Fruit fly (Drosophila melanogaster) whole organism, wandering third instar larva: ENCODE results near the gene CG32069.

Source experiments
- Abd-B ChIP-seq: fragments of >200 bp; optimal IDR thresholded peaks from 2 replicates; lab custom pipeline; 2017; ENCODE audit warnings: missing biosample characterization, missing genetic modification characterization
- CG32264 ChIP-seq: fragments of 200-800 bp; sonication (Bioruptor generic); optimal IDR thresholded peaks from 2 replicates; lab custom pipeline; 2016; ENCODE audit warnings: missing biosample characterization, missing genetic modification characterization
- CG9705 ChIP-seq: fragments of 200-800 bp; sonication (Bioruptor generic); optimal IDR thresholded peaks from 2 replicates; lab custom pipeline; 2018; ENCODE audit warnings: missing biosample characterization, mild to moderate bottlenecking, missing genetic modification characterization
- CrebA ChIP-seq: fragments of 200-800 bp; sonication (Bioruptor generic); optimal IDR thresholded peaks from 2 replicates; lab custom pipeline; 2016; ENCODE audit warnings: missing biosample characterization, mild to moderate bottlenecking, missing genetic modification characterization, borderline replicate concordance
- Dfd ChIP-seq: fragments of >200 bp; optimal IDR thresholded peaks from 2 replicates; lab custom pipeline; 2017; ENCODE audit warnings: missing biosample characterization, missing genetic modification characterization
- Dif ChIP-seq: fragments of 200-275, 200-300 bp; sonication (Bioruptor generic); optimal IDR thresholded peaks from 2 replicates; lab custom pipeline; 2018; ENCODE audit warnings: missing biosample characterization, missing genetic modification characterization; ENCODE audit not compliant: partially characterized antibody
- GATAd ChIP-seq: sonication (Bioruptor generic); optimal IDR thresholded peaks from 2 replicates; lab custom pipeline; 2016; ENCODE audit warnings: missing biosample characterization, missing genetic modification characterization
- HLH106 ChIP-seq: fragments of 200-800 bp; optimal IDR thresholded peaks from 3 replicates; lab custom pipeline; 2019; ENCODE audit warnings: missing biosample characterization, mild to moderate bottlenecking, missing genetic modification characterization, moderate library complexity
- Hnf4 ChIP-seq: fragments of 200-800 bp; sonication (Bioruptor generic); optimal IDR thresholded peaks from 2 replicates; lab custom pipeline; 2016; ENCODE audit warnings: missing biosample characterization, mild to moderate bottlenecking, missing genetic modification characterization
- Hr78 ChIP-seq: fragments of >200 bp; optimal IDR thresholded peaks from 2 replicates; lab custom pipeline; 2017; ENCODE audit warnings: missing biosample characterization, missing genetic modification characterization
- Hr83 ChIP-seq: fragments of 200-300 bp; sonication (Bioruptor generic); optimal IDR thresholded peaks from 2 replicates; lab custom pipeline; 2016; ENCODE audit warnings: missing biosample characterization, mild to moderate bottlenecking, missing genetic modification characterization, moderate library complexity; ENCODE audit not compliant: poor library complexity, severe bottlenecking
- Jra ChIP-seq: sonication (Bioruptor generic); optimal IDR thresholded peaks from 2 replicates; lab custom pipeline; 2016; ENCODE audit warnings: missing biosample characterization, missing genetic modification characterization
- Mio ChIP-seq: sonication (Bioruptor generic); optimal IDR thresholded peaks from 2 replicates; lab custom pipeline; 2016; ENCODE audit warnings: missing biosample characterization, missing genetic modification characterization
- Myc ChIP-seq: fragments of >200 bp; optimal IDR thresholded peaks from 2 replicates; lab custom pipeline; 2017
- N ChIP-seq: fragments of >200 bp; optimal IDR thresholded peaks from 2 replicates; lab custom pipeline; 2018; ENCODE audit warnings: missing biosample characterization, missing external identifiers, missing genetic modification characterization
- OdsH ChIP-seq: fragments of 200-800 bp; sonication (Bioruptor generic); optimal IDR thresholded peaks from 2 replicates; lab custom pipeline; 2016; ENCODE audit warnings: missing biosample characterization, mild to moderate bottlenecking, missing genetic modification characterization
- Rel ChIP-seq, 2 experiments: fragments of 200-800 bp; sonication (Bioruptor generic) in 1 of 2; optimal IDR thresholded peaks; 2 replicates in 1 of 2; 3 replicates in 1 of 2; lab custom pipeline; 2016 to 2019; ENCODE audit warnings: mild to moderate bottlenecking in 2 of 2, missing biosample characterization in 2 of 2, missing genetic modification characterization in 2 of 2, moderate library complexity in 1 of 2
- Sp1 ChIP-seq: fragments of 200-800 bp; sonication (Bioruptor generic); optimal IDR thresholded peaks from 3 replicates; lab custom pipeline; 2019; ENCODE audit warnings: missing biosample characterization, mild to moderate bottlenecking, missing genetic modification characterization, moderate library complexity
- Vsx2 ChIP-seq: fragments of 200-300, 225-300 bp; sonication (Bioruptor generic); optimal IDR thresholded peaks from 2 replicates; lab custom pipeline; 2018; ENCODE audit warnings: missing biosample characterization, missing genetic modification characterization; ENCODE audit not compliant: partially characterized antibody
- br ChIP-seq: fragments of 200-800 bp; sonication (Bioruptor generic); optimal IDR thresholded peaks from 2 replicates; lab custom pipeline; 2016; ENCODE audit warnings: missing biosample characterization, missing genetic modification characterization
- brk ChIP-seq: fragments of 200-800 bp; sonication (Bioruptor generic); optimal IDR thresholded peaks from 2 replicates; lab custom pipeline; 2016; ENCODE audit warnings: missing biosample characterization, mild to moderate bottlenecking, missing genetic modification characterization
- dl ChIP-seq, 2 experiments: fragments of 175-275, 200-275 bp in 1 of 2; fragments of 200-275 bp in 1 of 2; sonication (Bioruptor generic); optimal IDR thresholded peaks; lab custom pipeline; 2018; ENCODE audit warnings: mild to moderate bottlenecking in 2 of 2, missing biosample characterization in 2 of 2, missing genetic modification characterization in 2 of 2, moderate library complexity in 2 of 2; ENCODE audit not compliant: partially characterized antibody in 2 of 2, insufficient read depth in 1 of 2
- dmrt93B ChIP-seq: fragments of 200-800 bp; sonication (Bioruptor generic); optimal IDR thresholded peaks from 2 replicates; lab custom pipeline; 2018; ENCODE audit warnings: missing biosample characterization, mild to moderate bottlenecking, missing genetic modification characterization
- dsf ChIP-seq: sonication (Bioruptor generic); optimal IDR thresholded peaks from 2 replicates; lab custom pipeline; 2016; ENCODE audit warnings: missing biosample characterization, missing genetic modification characterization, borderline replicate concordance
- ey ChIP-seq: fragments of 200-800 bp; sonication (Bioruptor generic); optimal IDR thresholded peaks from 2 replicates; lab custom pipeline; 2016; ENCODE audit warnings: missing biosample characterization, missing genetic modification characterization
- foxo ChIP-seq, 2 experiments: fragments of 200-800 bp; sonication (Bioruptor generic); optimal IDR thresholded peaks; 2 replicates in 1 of 2; 3 replicates in 1 of 2; lab custom pipeline; 2016 to 2017; ENCODE audit warnings: missing biosample characterization in 2 of 2, missing genetic modification characterization in 2 of 2
- fru ChIP-seq: fragments of 200-800 bp; sonication (Bioruptor generic); optimal IDR thresholded peaks from 3 replicates; lab custom pipeline; 2016; ENCODE audit warnings: missing biosample characterization, mild to moderate bottlenecking, missing genetic modification characterization
- h ChIP-seq: fragments of 200-800 bp; sonication (Bioruptor generic); optimal IDR thresholded peaks from 3 replicates; lab custom pipeline; 2016; ENCODE audit warnings: missing biosample characterization, mild to moderate bottlenecking, missing genetic modification characterization
- jim ChIP-seq: fragments of 175-275, 200-325 bp; sonication (Bioruptor generic); optimal IDR thresholded peaks from 2 replicates; lab custom pipeline; 2016; ENCODE audit warnings: missing biosample characterization, mild to moderate bottlenecking, missing genetic modification characterization
- lola ChIP-seq: fragments of >200 bp; optimal IDR thresholded peaks from 2 replicates; lab custom pipeline; 2017; ENCODE audit warnings: missing biosample characterization, missing genetic modification characterization
- pan ChIP-seq: fragments of >200 bp; optimal IDR thresholded peaks from 2 replicates; lab custom pipeline; 2017
- psq ChIP-seq: fragments of 200-800 bp; sonication (Bioruptor generic); optimal IDR thresholded peaks from 3 replicates; lab custom pipeline; 2017; ENCODE audit warnings: missing biosample characterization, mild to moderate bottlenecking, missing genetic modification characterization, moderate library complexity
- rgr ChIP-seq: fragments of 200-800 bp; sonication (Bioruptor generic); optimal IDR thresholded peaks from 3 replicates; lab custom pipeline; 2016; ENCODE audit warnings: missing biosample characterization, mild to moderate bottlenecking, missing genetic modification characterization
- sage ChIP-seq: fragments of 200-800 bp; sonication (Bioruptor generic); optimal IDR thresholded peaks from 2 replicates; lab custom pipeline; 2016; ENCODE audit warnings: missing biosample characterization, mild to moderate bottlenecking, missing genetic modification characterization
- sv ChIP-seq: fragments of 200-800 bp; sonication (Bioruptor generic); optimal IDR thresholded peaks from 3 replicates; lab custom pipeline; 2016; ENCODE audit warnings: missing biosample characterization, missing genetic modification characterization
- tai ChIP-seq: sonication (Bioruptor generic); optimal IDR thresholded peaks from 2 replicates; lab custom pipeline; 2016; ENCODE audit warnings: missing biosample characterization, missing genetic modification characterization
- usp ChIP-seq: fragments of >200 bp; optimal IDR thresholded peaks from 2 replicates; lab custom pipeline; 2017; ENCODE audit warnings: missing biosample characterization, missing genetic modification characterization
- woc ChIP-seq: sonication (Bioruptor generic); optimal IDR thresholded peaks from 2 replicates; lab custom pipeline; 2016; ENCODE audit warnings: missing biosample characterization, mild to moderate bottlenecking, missing genetic modification characterization

Gene CG32069

dm6 chr3L:11091943-11092609 is 29.7 kb upstream of the CG32069 start:
- TF ChIP-seq rgr (GFP tag; lab: Kevin White, UChicago), result peak; percentile 90
- TF ChIP-seq Dfd, result no peak
- TF ChIP-seq ey (GFP tag; lab: Kevin White, UChicago), result peak; percentile 61
- peak in 1 of 2 experiments; percentile 88 for TF ChIP-seq foxo (GFP tag; optimal IDR thresholded peaks at IDR 0.05; lab: Kevin White, UChicago)
- peak; percentile 43 for TF ChIP-seq Sp1
- TF ChIP-seq sv (GFP tag; lab: Kevin White, UChicago), result peak; percentile 14
- peak; percentile 73 for TF ChIP-seq fru (GFP tag; lab: Kevin White, UChicago)
- peak; percentile 86 for TF ChIP-seq Hnf4 (GFP tag; lab: Kevin White, UChicago)
- TF ChIP-seq sage, result no peak
- no peak for TF ChIP-seq N
- TF ChIP-seq dl (GFP tag; optimal IDR thresholded peaks at IDR 0.05; lab: Kevin White, UChicago; ENCODE audit: insufficient read depth in 1 of 2, partially characterized antibody in 2 of 2), result no peak
- TF ChIP-seq Vsx2, result no peak
- TF ChIP-seq Abd-B, result no peak
- TF ChIP-seq CG9705 (GFP tag; lab: Kevin White, UChicago), result peak; percentile 31
- TF ChIP-seq Hr78 (GFP tag; lab: Kevin White, UChicago), result no peak
- peak; percentile 64 for TF ChIP-seq woc (GFP tag; lab: Kevin White, UChicago)
- TF ChIP-seq HLH106 (tag; lab: Kevin White, UChicago), result peak; percentile 44
- TF ChIP-seq GATAd (GFP tag; lab: Kevin White, UChicago), result no peak
- peak; percentile 66 for TF ChIP-seq jim
- peak; percentile 58 for TF ChIP-seq CG32264
- TF ChIP-seq brk, result peak; percentile 68
- TF ChIP-seq h (GFP tag; lab: Kevin White, UChicago), result peak; percentile 89
- no peak for TF ChIP-seq Mio (GFP tag; lab: Kevin White, UChicago)
- TF ChIP-seq usp (GFP tag; lab: Kevin White, UChicago), result no peak
- peak; percentile 78 for TF ChIP-seq br (GFP tag; lab: Kevin White, UChicago)
- TF ChIP-seq CrebA (GFP tag; lab: Kevin White, UChicago), result no peak
- peak; percentile 3 for TF ChIP-seq dmrt93B
- TF ChIP-seq Hr83 (GFP tag; lab: Kevin White, UChicago), result peak; percentile 83
- peak; percentile 74 for TF ChIP-seq OdsH
- TF ChIP-seq pan (lab: Kevin White, UChicago), result no peak
- no peak for TF ChIP-seq Rel (GFP tag; optimal IDR thresholded peaks at IDR 0.05; lab: Kevin White, UChicago)
- peak; percentile 57 for TF ChIP-seq Rel (tag; optimal IDR thresholded peaks at IDR 0.05; lab: Kevin White, UChicago)
- TF ChIP-seq tai, result peak; percentile 85
- no peak for TF ChIP-seq dsf (GFP tag; lab: Kevin White, UChicago)
- TF ChIP-seq Jra, result peak; percentile 78
- TF ChIP-seq Dif, result peak; percentile 39
- no peak for TF ChIP-seq lola (GFP tag; lab: Kevin White, UChicago)
- no peak for TF ChIP-seq Myc
- TF ChIP-seq psq (GFP tag; lab: Kevin White, UChicago), result peak; percentile 95

dm6 chr3L:11089805-11090440 is 27.5 kb upstream of the CG32069 start:
- TF ChIP-seq Mio (GFP tag; lab: Kevin White, UChicago) (no peak), psq (GFP tag; lab: Kevin White, UChicago) (peak; percentile 79), Jra (peak; percentile 8), GATAd (GFP tag; lab: Kevin White, UChicago) (peak; percentile 25), brk (peak; percentile 40), dl (GFP tag; optimal IDR thresholded peaks at IDR 0.05; lab: Kevin White, UChicago; ENCODE audit: insufficient read depth in 1 of 2, partially characterized antibody in 2 of 2) (no peak), jim (peak; percentile 55), Myc (no peak), Dif (no peak), Hnf4 (GFP tag; lab: Kevin White, UChicago) (peak; percentile 47), Vsx2 (no peak), pan (lab: Kevin White, UChicago) (no peak), CG32264 (peak; percentile 13), OdsH (peak; percentile 80), Hr78 (GFP tag; lab: Kevin White, UChicago) (no peak), CG9705 (GFP tag; lab: Kevin White, UChicago) (no peak), fru (GFP tag; lab: Kevin White, UChicago) (peak; percentile 72), h (GFP tag; lab: Kevin White, UChicago) (peak; percentile 81), Rel (GFP tag; optimal IDR thresholded peaks at IDR 0.05; lab: Kevin White, UChicago) (no peak), Rel (tag; optimal IDR thresholded peaks at IDR 0.05; lab: Kevin White, UChicago) (no peak), N (no peak), ey (GFP tag; lab: Kevin White, UChicago) (peak; percentile 74), woc (GFP tag; lab: Kevin White, UChicago) (peak; percentile 68), rgr (GFP tag; lab: Kevin White, UChicago) (peak; percentile 74), dmrt93B (peak; percentile 6), sage (peak; percentile 42), lola (GFP tag; lab: Kevin White, UChicago) (no peak), HLH106 (tag; lab: Kevin White, UChicago) (peak; percentile 54), usp (GFP tag; lab: Kevin White, UChicago) (no peak), foxo (GFP tag; optimal IDR thresholded peaks at IDR 0.05; lab: Kevin White, UChicago) (peak in 1 of 2 experiments; percentile 84), Abd-B (no peak), dsf (GFP tag; lab: Kevin White, UChicago) (no peak), Hr83 (GFP tag; lab: Kevin White, UChicago) (peak; percentile 96), br (GFP tag; lab: Kevin White, UChicago) (peak; percentile 70), Dfd (no peak), Sp1 (peak; percentile 76), tai (peak; percentile 78), CrebA (GFP tag; lab: Kevin White, UChicago) (no peak), sv (GFP tag; lab: Kevin White, UChicago) (peak; percentile 90)
